Fruit fly (Drosophila melanogaster) whole organism, wandering third instar larva: Measurements from ENCODE around the gene SdicB.
A peak's percentile ranks its signal among the peaks of the same experiment; 100 is the strongest.

Experiments used
- Abd-B ChIP-seq: fragments of >200 bp; optimal IDR thresholded peaks from 2 replicates; lab custom pipeline; 2017; ENCODE audit warnings: missing biosample characterization, missing genetic modification characterization
- CG32264 ChIP-seq: fragments of 200-800 bp; sonication (Bioruptor generic); optimal IDR thresholded peaks from 2 replicates; lab custom pipeline; 2016; ENCODE audit warnings: missing biosample characterization, missing genetic modification characterization
- CG9705 ChIP-seq: fragments of 200-800 bp; sonication (Bioruptor generic); optimal IDR thresholded peaks from 2 replicates; lab custom pipeline; 2018; ENCODE audit warnings: missing biosample characterization, mild to moderate bottlenecking, missing genetic modification characterization
- CrebA ChIP-seq: fragments of 200-800 bp; sonication (Bioruptor generic); optimal IDR thresholded peaks from 2 replicates; lab custom pipeline; 2016; ENCODE audit warnings: missing biosample characterization, mild to moderate bottlenecking, missing genetic modification characterization, borderline replicate concordance
- Dfd ChIP-seq: fragments of >200 bp; optimal IDR thresholded peaks from 2 replicates; lab custom pipeline; 2017; ENCODE audit warnings: missing biosample characterization, missing genetic modification characterization
- GATAd ChIP-seq: sonication (Bioruptor generic); optimal IDR thresholded peaks from 2 replicates; lab custom pipeline; 2016; ENCODE audit warnings: missing biosample characterization, missing genetic modification characterization
- HLH106 ChIP-seq: fragments of 200-800 bp; optimal IDR thresholded peaks from 3 replicates; lab custom pipeline; 2019; ENCODE audit warnings: missing biosample characterization, mild to moderate bottlenecking, missing genetic modification characterization, moderate library complexity
- Hnf4 ChIP-seq: fragments of 200-800 bp; sonication (Bioruptor generic); optimal IDR thresholded peaks from 2 replicates; lab custom pipeline; 2016; ENCODE audit warnings: missing biosample characterization, mild to moderate bottlenecking, missing genetic modification characterization
- Hr78 ChIP-seq: fragments of >200 bp; optimal IDR thresholded peaks from 2 replicates; lab custom pipeline; 2017; ENCODE audit warnings: missing biosample characterization, missing genetic modification characterization
- Hr83 ChIP-seq: fragments of 200-300 bp; sonication (Bioruptor generic); optimal IDR thresholded peaks from 2 replicates; lab custom pipeline; 2016; ENCODE audit warnings: missing biosample characterization, mild to moderate bottlenecking, missing genetic modification characterization, moderate library complexity; ENCODE audit not compliant: poor library complexity, severe bottlenecking
- Jra ChIP-seq: sonication (Bioruptor generic); optimal IDR thresholded peaks from 2 replicates; lab custom pipeline; 2016; ENCODE audit warnings: missing biosample characterization, missing genetic modification characterization
- N ChIP-seq: fragments of >200 bp; optimal IDR thresholded peaks from 2 replicates; lab custom pipeline; 2018; ENCODE audit warnings: missing biosample characterization, missing external identifiers, missing genetic modification characterization
- OdsH ChIP-seq: fragments of 200-800 bp; sonication (Bioruptor generic); optimal IDR thresholded peaks from 2 replicates; lab custom pipeline; 2016; ENCODE audit warnings: missing biosample characterization, mild to moderate bottlenecking, missing genetic modification characterization
- Rel ChIP-seq, 2 experiments: fragments of 200-800 bp; sonication (Bioruptor generic) in 1 of 2; optimal IDR thresholded peaks; 2 replicates in 1 of 2; 3 replicates in 1 of 2; lab custom pipeline; 2016 to 2019; ENCODE audit warnings: mild to moderate bottlenecking in 2 of 2, missing biosample characterization in 2 of 2, missing genetic modification characterization in 2 of 2, moderate library complexity in 1 of 2
- Sp1 ChIP-seq: fragments of 200-800 bp; sonication (Bioruptor generic); optimal IDR thresholded peaks from 3 replicates; lab custom pipeline; 2019; ENCODE audit warnings: missing biosample characterization, mild to moderate bottlenecking, missing genetic modification characterization, moderate library complexity
- dmrt93B ChIP-seq: fragments of 200-800 bp; sonication (Bioruptor generic); optimal IDR thresholded peaks from 2 replicates; lab custom pipeline; 2018; ENCODE audit warnings: missing biosample characterization, mild to moderate bottlenecking, missing genetic modification characterization
- dsf ChIP-seq: sonication (Bioruptor generic); optimal IDR thresholded peaks from 2 replicates; lab custom pipeline; 2016; ENCODE audit warnings: missing biosample characterization, missing genetic modification characterization, borderline replicate concordance
- foxo ChIP-seq, 2 experiments: fragments of 200-800 bp; sonication (Bioruptor generic); optimal IDR thresholded peaks; 2 replicates in 1 of 2; 3 replicates in 1 of 2; lab custom pipeline; 2016 to 2017; ENCODE audit warnings: missing biosample characterization in 2 of 2, missing genetic modification characterization in 2 of 2
- fru ChIP-seq: fragments of 200-800 bp; sonication (Bioruptor generic); optimal IDR thresholded peaks from 3 replicates; lab custom pipeline; 2016; ENCODE audit warnings: missing biosample characterization, mild to moderate bottlenecking, missing genetic modification characterization
- h ChIP-seq: fragments of 200-800 bp; sonication (Bioruptor generic); optimal IDR thresholded peaks from 3 replicates; lab custom pipeline; 2016; ENCODE audit warnings: missing biosample characterization, mild to moderate bottlenecking, missing genetic modification characterization
- jim ChIP-seq: fragments of 175-275, 200-325 bp; sonication (Bioruptor generic); optimal IDR thresholded peaks from 2 replicates; lab custom pipeline; 2016; ENCODE audit warnings: missing biosample characterization, mild to moderate bottlenecking, missing genetic modification characterization
- lola ChIP-seq: fragments of >200 bp; optimal IDR thresholded peaks from 2 replicates; lab custom pipeline; 2017; ENCODE audit warnings: missing biosample characterization, missing genetic modification characterization
- pan ChIP-seq: fragments of >200 bp; optimal IDR thresholded peaks from 2 replicates; lab custom pipeline; 2017
- sage ChIP-seq: fragments of 200-800 bp; sonication (Bioruptor generic); optimal IDR thresholded peaks from 2 replicates; lab custom pipeline; 2016; ENCODE audit warnings: missing biosample characterization, mild to moderate bottlenecking, missing genetic modification characterization
- tai ChIP-seq: sonication (Bioruptor generic); optimal IDR thresholded peaks from 2 replicates; lab custom pipeline; 2016; ENCODE audit warnings: missing biosample characterization, missing genetic modification characterization
- woc ChIP-seq: sonication (Bioruptor generic); optimal IDR thresholded peaks from 2 replicates; lab custom pipeline; 2016; ENCODE audit warnings: missing biosample characterization, mild to moderate bottlenecking, missing genetic modification characterization

The SdicB gene

DNA sequence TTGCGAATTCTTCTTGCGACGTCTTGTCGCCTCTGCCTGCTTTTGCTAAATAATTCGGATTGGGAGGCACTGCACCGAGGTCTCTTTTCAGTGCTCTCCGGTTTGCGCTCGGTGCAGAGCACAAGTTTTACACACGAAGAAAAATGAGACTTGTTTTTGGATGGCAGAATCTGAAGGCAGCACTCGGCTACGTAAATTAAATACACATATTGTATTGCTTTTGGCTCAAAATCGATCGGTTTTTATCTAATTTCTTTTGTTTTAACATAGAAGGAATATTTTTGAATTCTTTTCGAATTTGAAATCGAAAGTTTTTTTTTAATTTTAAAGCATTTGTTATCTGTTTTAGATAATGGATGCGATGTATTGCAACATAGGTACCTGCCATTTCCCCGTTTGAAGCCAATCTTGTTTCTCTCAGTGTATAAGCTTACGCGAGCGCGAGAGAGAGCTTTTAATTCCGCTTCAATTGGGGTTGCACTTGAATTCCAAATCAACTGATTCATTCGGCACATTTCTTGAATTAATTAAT, 35.9 kb downstream of the SdicB start, which contains the start of gene AnxB10 (continued):
- TF ChIP-seq N (GFP tag; lab: Kevin White, UChicago), result no peak
- TF ChIP-seq lola, result no peak
- peak; percentile 86 for TF ChIP-seq woc (GFP tag; lab: Kevin White, UChicago)
- TF ChIP-seq sage (GFP tag; lab: Kevin White, UChicago), result peak; percentile 81
- TF ChIP-seq OdsH (GFP tag; lab: Kevin White, UChicago), result peak; percentile 90
- TF ChIP-seq CrebA (GFP tag; lab: Kevin White, UChicago), result no peak
- peak; percentile 15 for TF ChIP-seq dsf (GFP tag; lab: Kevin White, UChicago)
- TF ChIP-seq Hnf4, result peak; percentile 79
- peak; percentile 70 for TF ChIP-seq CG32264 (GFP tag; lab: Kevin White, UChicago)
- TF ChIP-seq, all 38 proteins: peak for 23

DNA sequence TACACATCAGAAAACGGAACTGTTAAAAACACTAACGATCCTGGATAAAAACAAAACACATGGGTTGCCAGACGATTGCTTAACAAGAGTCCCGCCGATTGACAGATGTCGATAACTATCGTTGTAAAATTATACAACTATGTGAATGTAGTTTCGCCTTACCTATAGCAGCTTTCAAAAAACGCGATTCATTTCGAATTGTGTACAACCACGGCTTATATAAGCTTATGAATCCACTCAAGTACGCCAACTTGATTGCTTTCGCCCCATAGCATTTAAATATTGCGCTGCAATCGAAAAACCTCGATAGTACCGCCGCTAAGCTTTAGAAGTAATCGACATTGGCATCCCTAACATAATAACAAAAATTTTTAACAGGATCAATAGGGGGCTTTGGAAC, 39.5 kb downstream of the SdicB start, which contains the start of the genes CG9581 and CG9578:
Gene CG9581, minus strand, starts transcription at position 84 of the 400 bp plus-strand sequence.
Gene CG9578, plus strand, starts transcription at position 325 of the 400 bp plus-strand sequence.
- TF ChIP-seq woc (GFP tag; lab: Kevin White, UChicago), result peak; percentile 16
- peak; percentile 26 for TF ChIP-seq CG9705 (GFP tag; lab: Kevin White, UChicago)
- no peak for TF ChIP-seq Rel (GFP tag; optimal IDR thresholded peaks at IDR 0.05; lab: Kevin White, UChicago)
- TF ChIP-seq Rel (tag; optimal IDR thresholded peaks at IDR 0.05; lab: Kevin White, UChicago), result peak; percentile 13
- TF ChIP-seq Hnf4, result peak; percentile 45
- TF ChIP-seq HLH106 (tag; lab: Kevin White, UChicago), result peak; percentile 55
- no peak for TF ChIP-seq dsf (GFP tag; lab: Kevin White, UChicago)
- peak; percentile 4 for TF ChIP-seq Jra (GFP tag; lab: Kevin White, UChicago)
- TF ChIP-seq h (GFP tag; lab: Kevin White, UChicago), result peak; percentile 21
- TF ChIP-seq Hr83 (GFP tag; lab: Kevin White, UChicago), result no peak

DNA sequence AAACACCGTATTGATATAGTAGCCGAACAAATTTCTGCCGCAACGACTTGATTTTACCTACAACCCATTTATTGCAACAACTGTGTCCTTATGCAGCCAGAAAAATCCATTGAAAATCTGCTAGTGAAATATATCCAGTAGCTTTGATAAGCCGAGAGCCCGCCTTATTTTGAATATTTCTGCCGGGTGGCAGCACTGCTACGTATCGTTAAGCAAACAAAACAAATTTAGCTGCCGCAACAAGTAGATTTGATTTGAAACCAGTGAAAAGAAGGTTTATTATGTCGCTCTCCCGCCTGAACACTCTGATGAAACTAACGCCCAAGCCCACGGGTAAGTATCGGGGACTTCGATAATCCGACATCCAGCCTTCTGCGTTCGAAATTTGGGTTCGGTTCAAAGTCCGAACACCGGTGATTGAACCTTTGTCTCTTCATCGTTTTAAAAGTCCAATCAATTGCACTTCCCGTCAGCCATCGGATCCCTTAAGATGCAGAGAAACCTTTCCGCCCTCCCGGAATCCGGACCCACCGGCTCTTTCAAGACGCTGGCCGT, 42.8 kb downstream of the SdicB start, which contains the start of gene CG9577:
Gene CG9577, plus strand, starts transcription at position 190 of the 555 bp plus-strand sequence.
- peak; percentile 83 for TF ChIP-seq GATAd (GFP tag; lab: Kevin White, UChicago)
- no peak for TF ChIP-seq jim (GFP tag; lab: Kevin White, UChicago)
- no peak for TF ChIP-seq dmrt93B (GFP tag; lab: Kevin White, UChicago)
- no peak for TF ChIP-seq Rel (GFP tag; optimal IDR thresholded peaks at IDR 0.05; lab: Kevin White, UChicago)
- peak; percentile 18 for TF ChIP-seq Rel (tag; optimal IDR thresholded peaks at IDR 0.05; lab: Kevin White, UChicago)
- no peak for TF ChIP-seq Dfd (GFP tag; lab: Kevin White, UChicago)
- TF ChIP-seq dsf (GFP tag; lab: Kevin White, UChicago), result no peak
- no peak for TF ChIP-seq Jra (GFP tag; lab: Kevin White, UChicago)
- TF ChIP-seq Hr78 (GFP tag; lab: Kevin White, UChicago), result no peak
- TF ChIP-seq Hnf4, result peak; percentile 87
- TF ChIP-seq Sp1, result peak; percentile 23
- TF ChIP-seq, all 38 proteins: peak for 4

DNA sequence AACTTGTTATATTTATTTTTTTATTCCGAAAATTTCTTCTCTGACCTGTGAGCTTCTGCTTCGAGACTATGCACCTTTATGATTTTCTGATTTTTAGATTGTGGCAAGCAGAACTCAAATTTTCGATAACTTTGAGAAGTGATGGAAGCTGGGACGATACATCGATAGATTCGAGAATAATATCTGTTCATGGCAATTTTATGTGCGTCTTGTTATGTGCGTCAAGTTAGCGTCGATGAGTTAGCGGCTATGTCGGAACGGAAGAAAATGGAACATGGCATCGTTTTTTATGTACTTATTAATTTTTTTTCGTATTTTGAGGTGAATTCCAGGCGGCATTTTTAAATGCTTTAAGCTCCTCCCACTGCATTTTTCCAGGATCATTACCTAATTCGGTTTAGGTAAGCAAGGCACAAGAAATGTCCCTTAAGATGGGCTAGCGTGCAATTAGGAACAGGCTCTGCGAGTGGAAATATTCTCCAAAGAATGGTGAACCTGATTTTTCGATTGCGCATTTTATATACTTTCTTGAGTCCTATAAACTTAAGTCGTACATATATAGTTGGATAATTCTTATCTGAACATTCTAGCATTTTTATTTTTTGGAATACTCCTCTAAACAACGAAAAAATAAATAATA, 43.5 kb downstream of the SdicB start, which contains the start of gene Phf7:
Gene Phf7, minus strand, starts transcription at position 58 of the 640 bp plus-strand sequence.
- TF ChIP-seq Rel (GFP tag; optimal IDR thresholded peaks at IDR 0.05; lab: Kevin White, UChicago) (no peak), Rel (tag; optimal IDR thresholded peaks at IDR 0.05; lab: Kevin White, UChicago) (peak; percentile 2), woc (GFP tag; lab: Kevin White, UChicago) (peak; percentile 50), CG9705 (GFP tag; lab: Kevin White, UChicago) (no peak), Hnf4 (peak; percentile 23), pan (no peak), Hr78 (GFP tag; lab: Kevin White, UChicago) (no peak), CrebA (GFP tag; lab: Kevin White, UChicago) (no peak), Dfd (GFP tag; lab: Kevin White, UChicago) (no peak)

DNA sequence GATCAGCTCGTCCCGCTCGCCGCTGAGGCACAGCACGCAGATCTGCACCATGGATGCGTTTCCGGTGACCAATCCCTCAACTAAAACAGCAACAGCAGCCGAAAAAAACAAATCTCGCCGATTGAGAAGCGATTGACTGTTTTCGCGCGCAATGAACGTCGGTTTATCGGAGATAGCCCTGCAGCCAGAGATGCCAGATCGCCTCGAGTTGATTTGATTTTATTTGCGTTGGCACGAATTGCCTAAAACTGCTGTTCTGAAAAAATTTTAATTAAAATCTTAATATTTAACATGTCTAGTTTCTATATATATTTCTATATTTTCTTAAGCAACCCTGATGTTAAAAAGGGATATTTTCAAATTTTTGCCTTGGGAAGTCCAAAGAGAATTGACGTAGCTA, 46.8 kb downstream of the SdicB start:
- TF ChIP-seq HLH106 (tag; lab: Kevin White, UChicago) (peak; percentile 21), Hr83 (GFP tag; lab: Kevin White, UChicago) (no peak), tai (GFP tag; lab: Kevin White, UChicago) (no peak), fru (GFP tag; lab: Kevin White, UChicago) (no peak), foxo (GFP tag; optimal IDR thresholded peaks at IDR 0.05; lab: Kevin White, UChicago) (peak in 1 of 2 experiments; percentile 5), Abd-B (GFP tag; lab: Kevin White, UChicago) (no peak), CG32264 (GFP tag; lab: Kevin White, UChicago) (no peak), dmrt93B (GFP tag; lab: Kevin White, UChicago) (no peak)
